Worm (Caenorhabditis elegans) whole organism, L4 larva: ENCODE results near the gene C06A6.7.

Source experiments
- F37D6.2 ChIP-seq: sonication (generic microtip); optimal IDR thresholded peaks from 2 replicates; lab custom pipeline; 2016; ENCODE audit warnings: mild to moderate bottlenecking, missing genetic modification characterization, missing compliant biosample characterization
- F44E2.7 ChIP-seq: fragments of 200-800 bp; sonication (Bioruptor generic); IDR thresholded peaks from 2 replicates; pipeline ENCODE4 v2.1.2; 2022; ENCODE audit warnings: missing genetic modification characterization, missing compliant biosample characterization
- T20F7.1 ChIP-seq: fragments of 200-800 bp; sonication (Bioruptor generic); optimal IDR thresholded peaks from 2 replicates; lab custom pipeline; 2018; ENCODE audit warnings: mild to moderate bottlenecking, missing genetic modification characterization, missing compliant biosample characterization
- aha-1 ChIP-seq: fragments of 150-350 bp; peaks from one replicate; lab custom pipeline; 2014; ENCODE audit warnings: missing biosample characterization, missing genetic modification characterization
- ceh-20 ChIP-seq: fragments of 200-800 bp; sonication (Bioruptor generic); IDR thresholded peaks from 2 replicates; pipeline ENCODE4 v1.3.6; 2022; ENCODE audit warnings: missing genetic modification reagents, missing genetic modification characterization, missing compliant biosample characterization
- ceh-32 ChIP-seq: sonication (generic microtip); optimal IDR thresholded peaks from 2 replicates; lab custom pipeline; 2016; ENCODE audit warnings: mild to moderate bottlenecking, missing genetic modification characterization, missing compliant biosample characterization; ENCODE audit not compliant: poor library complexity
- ceh-44 ChIP-seq: fragments of 200-800 bp; sonication (Bioruptor generic); IDR thresholded peaks from 2 replicates; pipeline ENCODE4 v1.3.6; 2022; ENCODE audit warnings: missing genetic modification reagents, missing genetic modification characterization, missing compliant biosample characterization
- ceh-62 ChIP-seq: sonication (generic microtip); optimal IDR thresholded peaks from 2 replicates; lab custom pipeline; 2017; ENCODE audit warnings: missing biosample characterization, missing genetic modification characterization
- cey-2 ChIP-seq: sonication (generic microtip); optimal IDR thresholded peaks from 3 replicates; lab custom pipeline; 2017; ENCODE audit warnings: missing genetic modification characterization, mild to moderate bottlenecking, missing compliant biosample characterization, antibody characterized with exemption, borderline replicate concordance; ENCODE audit not compliant: insufficient read depth
- daf-12 ChIP-seq: fragments of 150-350 bp; optimal IDR thresholded peaks from 2 replicates; lab custom pipeline; 2014; ENCODE audit warnings: missing biosample characterization, missing genetic modification reagents, missing genetic modification characterization
- daf-16 ChIP-seq, 3 experiments: sonication (generic microtip); optimal IDR thresholded peaks; 2 replicates each; lab custom pipeline; 2016 to 2017; ENCODE audit warnings: missing genetic modification characterization in 3 of 3, missing genetic modification reagents in 3 of 3, mild to moderate bottlenecking in 2 of 3, missing compliant biosample characterization in 2 of 3, missing biosample characterization in 1 of 3, moderate library complexity in 1 of 3
- daf-19 ChIP-seq: fragments of 200-800 bp; sonication (Bioruptor generic); conservative IDR thresholded peaks from 2 replicates; pipeline ENCODE4 v1.3.6; 2022; ENCODE audit warnings: missing genetic modification characterization, missing compliant biosample characterization
- daf-8 ChIP-seq: fragments of 200-800 bp; sonication (Bioruptor generic); IDR thresholded peaks from 2 replicates; pipeline ENCODE4 v1.3.6; 2022; ENCODE audit warnings: missing genetic modification characterization, missing compliant biosample characterization
- duxl-1 ChIP-seq: sonication (generic microtip); optimal IDR thresholded peaks from 2 replicates; lab custom pipeline; 2016; ENCODE audit warnings: mild to moderate bottlenecking, missing genetic modification characterization, moderate library complexity, missing compliant biosample characterization; ENCODE audit not compliant: poor library complexity
- dve-1 ChIP-seq: sonication (generic microtip); optimal IDR thresholded peaks from 2 replicates; lab custom pipeline; 2017; ENCODE audit warnings: antibody characterized with exemption, mild to moderate bottlenecking, missing genetic modification characterization, missing compliant biosample characterization; ENCODE audit not compliant: insufficient read depth
- egl-43 ChIP-seq: fragments of 200-800 bp; sonication (Bioruptor generic); IDR thresholded peaks from 2 replicates; pipeline ENCODE4 v1.3.6; 2022; ENCODE audit warnings: missing genetic modification reagents, missing genetic modification characterization, missing compliant biosample characterization
- hif-1 ChIP-seq, 2 experiments: sonication (generic microtip); optimal IDR thresholded peaks; 2 replicates each; lab custom pipeline; 2016 to 2017; ENCODE audit warnings: missing compliant biosample characterization in 2 of 2, missing genetic modification characterization in 2 of 2, missing genetic modification reagents in 2 of 2, missing genotype in 2 of 2, mild to moderate bottlenecking in 1 of 2
- hlh-11 ChIP-seq: fragments of 200-800 bp; sonication (Bioruptor generic); optimal IDR thresholded peaks from 2 replicates; lab custom pipeline; 2018; ENCODE audit warnings: mild to moderate bottlenecking, missing genetic modification characterization, missing compliant biosample characterization
- lin-1 ChIP-seq: fragments of 200-800 bp; sonication (Bioruptor generic); IDR thresholded peaks from 2 replicates; pipeline ENCODE4 v1.3.6; 2022; ENCODE audit warnings: missing genetic modification reagents, missing genetic modification characterization, missing compliant biosample characterization
- lin-13 ChIP-seq: fragments of 150-350 bp; optimal IDR thresholded peaks from 2 replicates; lab custom pipeline; 2014; ENCODE audit warnings: missing biosample characterization, missing genetic modification reagents, missing genetic modification characterization
- lin-15B ChIP-seq: fragments of 150-350 bp; sonication (generic microtip); optimal IDR thresholded peaks from 3 replicates; lab custom pipeline; 2014; ENCODE audit warnings: missing biosample characterization, missing genetic modification characterization
- lin-39 ChIP-seq: fragments of 150-350 bp; optimal IDR thresholded peaks from 2 replicates; lab custom pipeline; 2014; ENCODE audit warnings: missing biosample characterization, missing genetic modification reagents, missing genetic modification characterization
- madf-5 ChIP-seq, 2 experiments: fragments of 200-800 bp; sonication (Bioruptor generic); IDR thresholded peaks; 2 replicates each; pipeline ENCODE4 v1.3.6; 2022; ENCODE audit warnings: missing compliant biosample characterization in 2 of 2, missing genetic modification characterization in 2 of 2
- mdl-1 ChIP-seq, 2 experiments: fragments of 150-350 bp in 1 of 2; sonication (generic microtip) in 1 of 2; optimal IDR thresholded peaks; 2 replicates each; lab custom pipeline; 2014 to 2017; ENCODE audit warnings: missing biosample characterization in 2 of 2, missing genetic modification characterization in 2 of 2
- mdt-29 ChIP-seq: fragments of 200-800 bp; sonication (Bioruptor generic); IDR thresholded peaks from 2 replicates; pipeline ENCODE4 v1.3.6; 2022; ENCODE audit warnings: missing genetic modification reagents, missing genetic modification characterization, missing compliant biosample characterization
- mes-2 ChIP-seq: sonication (generic microtip); optimal IDR thresholded peaks from 2 replicates; lab custom pipeline; 2016; ENCODE audit warnings: missing genotype, mild to moderate bottlenecking, missing genetic modification characterization, missing compliant biosample characterization; ENCODE audit not compliant: poor library complexity, severe bottlenecking
- mxl-2 ChIP-seq: fragments of 200-800 bp; sonication (Bioruptor generic); conservative IDR thresholded peaks from 2 replicates; pipeline ENCODE4 v1.3.6; 2022; ENCODE audit warnings: missing genetic modification reagents, missing genetic modification characterization, missing compliant biosample characterization
- nhr-237 ChIP-seq: sonication (generic microtip); optimal IDR thresholded peaks from 2 replicates; lab custom pipeline; 2017; ENCODE audit warnings: missing biosample characterization, missing genetic modification characterization
- nhr-28 ChIP-seq: fragments of 150-350 bp; optimal IDR thresholded peaks from 2 replicates; lab custom pipeline; 2014; ENCODE audit warnings: missing biosample characterization, missing genetic modification characterization
- nhr-41 ChIP-seq: fragments of 200-800 bp; sonication (Bioruptor generic); IDR thresholded peaks from 2 replicates; pipeline ENCODE4 v1.3.6; 2022; ENCODE audit warnings: missing genetic modification reagents, missing genetic modification characterization, missing compliant biosample characterization
- nhr-77 ChIP-seq: fragments of 150-350 bp; optimal IDR thresholded peaks from 2 replicates; lab custom pipeline; 2014; ENCODE audit warnings: missing biosample characterization, missing genetic modification characterization
- pha-4 ChIP-seq, 2 experiments: fragments of 150-350 bp in 1 of 2; fragments of 200-800 bp in 1 of 2; sonication (Bioruptor generic) in 1 of 2; IDR thresholded peaks in 1 of 2; optimal IDR thresholded peaks in 1 of 2; 2 replicates each; pipeline versions ENCODE4 v1.3.6 to Lab custom; 2014 to 2022; ENCODE audit warnings: missing genetic modification characterization in 2 of 2, missing genetic modification reagents in 2 of 2, missing biosample characterization in 1 of 2, missing compliant biosample characterization in 1 of 2
- php-3 ChIP-seq: fragments of 200-800 bp; sonication (Bioruptor generic); IDR thresholded peaks from 2 replicates; pipeline ENCODE4 v1.3.6; 2022; ENCODE audit warnings: missing genetic modification reagents, missing genetic modification characterization, missing compliant biosample characterization
- pqm-1 ChIP-seq: sonication (generic microtip); optimal IDR thresholded peaks from 2 replicates; lab custom pipeline; 2017; ENCODE audit warnings: missing biosample characterization, missing genetic modification characterization
- set-16 ChIP-seq: fragments of 200-800 bp; sonication (Bioruptor generic); IDR thresholded peaks from 2 replicates; pipeline ENCODE4 v1.3.6; 2022; ENCODE audit warnings: missing genetic modification reagents, missing genetic modification characterization, missing compliant biosample characterization
- skn-1 ChIP-seq: fragments of 150-350 bp; optimal IDR thresholded peaks from 2 replicates; lab custom pipeline; 2014; ENCODE audit warnings: missing biosample characterization, missing genetic modification characterization
- spr-1 ChIP-seq: sonication (generic microtip); optimal IDR thresholded peaks from 2 replicates; lab custom pipeline; 2016; ENCODE audit warnings: mild to moderate bottlenecking, missing genetic modification characterization, missing compliant biosample characterization
- spr-3 ChIP-seq: fragments of 200-800 bp; sonication (Bioruptor generic); optimal IDR thresholded peaks from 2 replicates; lab custom pipeline; 2018; ENCODE audit warnings: mild to moderate bottlenecking, missing genetic modification characterization, missing compliant biosample characterization
- tra-1 ChIP-seq: fragments of 200-800 bp; sonication (Bioruptor generic); IDR thresholded peaks from 2 replicates; pipeline ENCODE4 v1.3.6; 2022; ENCODE audit warnings: missing genetic modification reagents, missing genetic modification characterization, missing compliant biosample characterization
- unc-39 ChIP-seq: sonication (generic microtip); optimal IDR thresholded peaks from 2 replicates; lab custom pipeline; 2017; ENCODE audit warnings: missing biosample characterization, missing genetic modification characterization
- unc-62 ChIP-seq, 3 experiments: fragments of 150-350 bp in 1 of 3; sonication (generic microtip); optimal IDR thresholded peaks in 2 of 3; peaks in 1 of 3; 1 replicate in 1 of 3; 2 replicates in 2 of 3; lab custom pipeline; 2014 to 2017; ENCODE audit warnings: missing biosample characterization in 3 of 3, missing genetic modification characterization in 3 of 3, missing genetic modification reagents in 3 of 3, missing genotype in 1 of 3
- vab-7 ChIP-seq: fragments of 200-800 bp; sonication (Bioruptor generic); IDR thresholded peaks from 2 replicates; pipeline ENCODE4 v1.3.6; 2022; ENCODE audit warnings: missing genetic modification reagents, missing genetic modification characterization, missing compliant biosample characterization
- zfp-2 ChIP-seq: sonication (generic microtip); optimal IDR thresholded peaks from 2 replicates; lab custom pipeline; 2016; ENCODE audit warnings: mild to moderate bottlenecking, missing genetic modification characterization, missing compliant biosample characterization
- zfp-3 ChIP-seq: fragments of 200-800 bp; sonication (Bioruptor generic); conservative IDR thresholded peaks from 2 replicates; pipeline ENCODE4 v1.3.6; 2022; ENCODE audit warnings: missing genetic modification reagents, missing genetic modification characterization, missing compliant biosample characterization
- zip-11 ChIP-seq: fragments of 200-800 bp; sonication (Bioruptor generic); IDR thresholded peaks from 2 replicates; pipeline ENCODE4 v1.3.6; 2022; ENCODE audit warnings: missing genetic modification characterization, missing compliant biosample characterization
- zip-2 ChIP-seq: fragments of 150-350 bp; optimal IDR thresholded peaks from 2 replicates; lab custom pipeline; 2014; ENCODE audit warnings: missing biosample characterization, missing genetic modification characterization
- ztf-7 ChIP-seq: fragments of 150-350 bp; optimal IDR thresholded peaks from 2 replicates; lab custom pipeline; 2014; ENCODE audit warnings: missing biosample characterization, missing genetic modification characterization

Gene C06A6.7

ce11 chrIV:7844333-7844973, 6.1 kb upstream of the C06A6.7 start (continued):
- TF ChIP-seq ceh-32 (tag; lab: Kevin White, UChicago) (no peak), mxl-2 (GFP tag; lab: Robert Waterston, UW) (no peak), daf-8 (GFP tag; lab: Robert Waterston, UW) (no peak), pha-4 (GFP tag; IDR thresholded peaks at IDR 0.05; lab: Robert Waterston, UW) (no peak), pha-4 (tag; optimal IDR thresholded peaks at IDR 0.05; lab: Kevin White, UChicago) (no peak), ztf-7 (no peak), mes-2 (tag; lab: Kevin White, UChicago) (no peak), lin-15B (tag; lab: Kevin White, UChicago) (no peak), skn-1 (tag; lab: Kevin White, UChicago) (no peak), F37D6.2 (no peak), T20F7.1 (GFP tag; lab: Kevin White, UChicago) (peak; percentile 10), tra-1 (no peak), duxl-1 (tag; lab: Kevin White, UChicago) (peak; percentile 17), lin-13 (GFP tag; lab: Kevin White, UChicago) (no peak), daf-19 (GFP tag; lab: Robert Waterston, UW) (no peak), zip-2 (no peak), ceh-20 (GFP tag; lab: Robert Waterston, UW) (no peak), zip-11 (no peak), cey-2 (tag; lab: Kevin White, UChicago) (no peak), spr-3 (GFP tag; lab: Kevin White, UChicago) (no peak), lin-39 (tag; lab: Kevin White, UChicago) (no peak), mdt-29 (no peak), zfp-2 (tag; lab: Kevin White, UChicago) (no peak), egl-43 (GFP tag; lab: Robert Waterston, UW) (no peak), daf-12 (tag; lab: Kevin White, UChicago) (no peak), vab-7 (GFP tag; lab: Robert Waterston, UW) (no peak), spr-1 (tag; lab: Kevin White, UChicago) (no peak), mdl-1 (tag; optimal IDR thresholded peaks at IDR 0.05; lab: Kevin White, UChicago) (peak in 1 of 2 experiments; percentile 38), nhr-41 (0 out of 2 replicates have a peak, but pooled peaks have one; percentile 15), daf-16 (GFP tag; optimal IDR thresholded peaks at IDR 0.05; lab: Kevin White, UChicago) (peak in 1 of 2 experiments; percentile 4), daf-16 (tag; optimal IDR thresholded peaks at IDR 0.05; lab: Kevin White, UChicago) (peak; percentile 94), madf-5 (GFP tag; IDR thresholded peaks at IDR 0.05; lab: Robert Waterston, UW) (no peak)

DNA sequence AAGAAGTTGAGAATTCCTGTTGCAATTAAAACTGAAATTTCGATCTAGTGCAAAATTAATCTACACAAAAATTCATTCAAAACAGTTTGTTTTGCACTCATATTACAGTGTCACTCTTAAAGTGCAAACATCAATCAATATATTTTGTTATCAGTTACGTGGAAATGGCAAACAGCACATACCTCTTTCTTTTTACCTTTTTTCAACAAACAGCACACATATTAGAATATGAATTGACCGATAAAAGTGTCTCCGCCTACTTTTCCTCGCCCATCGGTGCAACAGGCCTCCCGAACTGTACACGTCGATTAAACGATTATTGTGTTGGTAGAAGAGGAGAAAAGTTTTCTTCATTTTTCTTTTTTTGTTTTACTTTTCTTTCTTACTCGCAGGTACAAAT, 2.9 kb upstream of the C06A6.7 start:
- no peak for TF ChIP-seq zfp-3 (GFP tag; lab: Robert Waterston, UW)
- TF ChIP-seq F44E2.7 (GFP tag; lab: Robert Waterston, UW), result no peak
- no peak for TF ChIP-seq lin-1 (GFP tag; lab: Robert Waterston, UW)
- peak; percentile 76 for TF ChIP-seq nhr-28 (tag; lab: Kevin White, UChicago)
- peak; percentile 34 for TF ChIP-seq nhr-77 (tag; lab: Kevin White, UChicago)
- peak; percentile 73 for TF ChIP-seq php-3 (GFP tag; lab: Robert Waterston, UW)
- no peak for TF ChIP-seq unc-62 (GFP tag; optimal IDR thresholded peaks at IDR 0.05 in 1 of 2; lab: Kevin White, UChicago)
- no peak for TF ChIP-seq unc-62 (tag; optimal IDR thresholded peaks at IDR 0.05; lab: Kevin White, UChicago)
- TF ChIP-seq set-16, result no peak
- TF ChIP-seq dve-1 (tag; lab: Kevin White, UChicago), result peak; percentile 59
- TF ChIP-seq nhr-237 (tag; lab: Kevin White, UChicago), result no peak
- no peak for TF ChIP-seq unc-39 (tag; lab: Kevin White, UChicago)
- no peak for TF ChIP-seq zip-2
- TF ChIP-seq zfp-2 (tag; lab: Kevin White, UChicago), result no peak
- peak in 1 of 2 experiments; percentile 1 for TF ChIP-seq hif-1 (tag; optimal IDR thresholded peaks at IDR 0.05; lab: Kevin White, UChicago)
- peak; percentile 76 for TF ChIP-seq hlh-11 (tag; lab: Kevin White, UChicago)
- TF ChIP-seq ceh-62 (tag; lab: Kevin White, UChicago), result no peak
- TF ChIP-seq duxl-1 (tag; lab: Kevin White, UChicago), result no peak
- no peak for TF ChIP-seq ceh-44 (GFP tag; lab: Robert Waterston, UW)
- TF ChIP-seq pqm-1 (tag; lab: Kevin White, UChicago), result peak; percentile 90
- TF ChIP-seq tra-1, result 0 out of 2 replicates have a peak, but pooled peaks have one; percentile 35
- peak; percentile 31 for TF ChIP-seq aha-1 (tag; lab: Kevin White, UChicago)
- TF ChIP-seq ceh-32 (tag; lab: Kevin White, UChicago), result no peak
